Worm (Caenorhabditis elegans) whole organism, L4 larva: Measurements from ENCODE around the gene che-10.

ENCODE experiments used
- D1046.2 ChIP-seq: fragments of 200-800 bp; sonication (Bioruptor generic); IDR thresholded peaks from 2 replicates; pipeline ENCODE4 v1.3.6; 2022; ENCODE audit warnings: missing genetic modification characterization, missing compliant biosample characterization
- F10B5.3 ChIP-seq: sonication (generic microtip); optimal IDR thresholded peaks from 2 replicates; lab custom pipeline; 2016; ENCODE audit warnings: mild to moderate bottlenecking, missing genetic modification characterization, missing compliant biosample characterization
- ZK337.2 ChIP-seq: fragments of 200-800 bp; sonication (Bioruptor generic); IDR thresholded peaks from 2 replicates; pipeline ENCODE4 v1.3.6; 2022; ENCODE audit warnings: missing genetic modification reagents, missing genetic modification characterization, missing compliant biosample characterization
- aha-1 ChIP-seq: fragments of 150-350 bp; peaks from one replicate; lab custom pipeline; 2014; ENCODE audit warnings: missing biosample characterization, missing genetic modification characterization
- ama-1 ChIP-seq: fragments of 150-350 bp; optimal IDR thresholded peaks from 2 replicates; lab custom pipeline; 2014; ENCODE audit warnings: inconsistent platforms, mixed read lengths
- arid-1 ChIP-seq: fragments of 200-800 bp; sonication (Bioruptor generic); conservative IDR thresholded peaks from 2 replicates; pipeline ENCODE4 v1.3.6; 2022; ENCODE audit warnings: missing genetic modification reagents, missing genetic modification characterization, missing compliant biosample characterization
- attf-4 ChIP-seq: sonication (generic microtip); optimal IDR thresholded peaks from 3 replicates; lab custom pipeline; 2017; ENCODE audit warnings: missing biosample characterization, missing genetic modification characterization
- ceh-20 ChIP-seq: fragments of 200-800 bp; sonication (Bioruptor generic); IDR thresholded peaks from 2 replicates; pipeline ENCODE4 v1.3.6; 2022; ENCODE audit warnings: missing genetic modification reagents, missing genetic modification characterization, missing compliant biosample characterization
- ceh-32 ChIP-seq: sonication (generic microtip); optimal IDR thresholded peaks from 2 replicates; lab custom pipeline; 2016; ENCODE audit warnings: mild to moderate bottlenecking, missing genetic modification characterization, missing compliant biosample characterization; ENCODE audit not compliant: poor library complexity
- ceh-44 ChIP-seq: fragments of 200-800 bp; sonication (Bioruptor generic); IDR thresholded peaks from 2 replicates; pipeline ENCODE4 v1.3.6; 2022; ENCODE audit warnings: missing genetic modification reagents, missing genetic modification characterization, missing compliant biosample characterization
- cey-2 ChIP-seq: sonication (generic microtip); optimal IDR thresholded peaks from 3 replicates; lab custom pipeline; 2017; ENCODE audit warnings: missing genetic modification characterization, mild to moderate bottlenecking, missing compliant biosample characterization, antibody characterized with exemption, borderline replicate concordance; ENCODE audit not compliant: insufficient read depth
- ctbp-1 ChIP-seq: fragments of 200-800 bp; sonication (Bioruptor generic); IDR thresholded peaks from 2 replicates; pipeline ENCODE4 v1.3.6; 2022; ENCODE audit warnings: missing genetic modification reagents, missing genetic modification characterization, missing compliant biosample characterization
- daf-16 ChIP-seq, 3 experiments: sonication (generic microtip); optimal IDR thresholded peaks; 2 replicates each; lab custom pipeline; 2016 to 2017; ENCODE audit warnings: missing genetic modification characterization in 3 of 3, missing genetic modification reagents in 3 of 3, mild to moderate bottlenecking in 2 of 3, missing compliant biosample characterization in 2 of 3, missing biosample characterization in 1 of 3, moderate library complexity in 1 of 3
- dpl-1 ChIP-seq: fragments of 150-350 bp; optimal IDR thresholded peaks from 2 replicates; lab custom pipeline; 2014; ENCODE audit warnings: missing biosample characterization, missing genetic modification reagents, missing genetic modification characterization
- egl-43 ChIP-seq: fragments of 200-800 bp; sonication (Bioruptor generic); IDR thresholded peaks from 2 replicates; pipeline ENCODE4 v1.3.6; 2022; ENCODE audit warnings: missing genetic modification reagents, missing genetic modification characterization, missing compliant biosample characterization
- gei-8 ChIP-seq: fragments of 200-800 bp; sonication (Bioruptor generic); optimal IDR thresholded peaks from 2 replicates; lab custom pipeline; 2018; ENCODE audit warnings: mild to moderate bottlenecking, missing genetic modification characterization, missing compliant biosample characterization
- hif-1 ChIP-seq, 2 experiments: sonication (generic microtip); optimal IDR thresholded peaks; 2 replicates each; lab custom pipeline; 2016 to 2017; ENCODE audit warnings: missing compliant biosample characterization in 2 of 2, missing genetic modification characterization in 2 of 2, missing genetic modification reagents in 2 of 2, missing genotype in 2 of 2, mild to moderate bottlenecking in 1 of 2
- lim-7 ChIP-seq: fragments of 200-800 bp; sonication (Bioruptor generic); IDR thresholded peaks from 2 replicates; pipeline ENCODE4 v1.3.6; 2022; ENCODE audit warnings: missing genetic modification characterization, missing compliant biosample characterization
- lin-1 ChIP-seq: fragments of 200-800 bp; sonication (Bioruptor generic); IDR thresholded peaks from 2 replicates; pipeline ENCODE4 v1.3.6; 2022; ENCODE audit warnings: missing genetic modification reagents, missing genetic modification characterization, missing compliant biosample characterization
- lin-15B ChIP-seq: fragments of 150-350 bp; sonication (generic microtip); optimal IDR thresholded peaks from 3 replicates; lab custom pipeline; 2014; ENCODE audit warnings: missing biosample characterization, missing genetic modification characterization
- lin-29 ChIP-seq: fragments of 200-800 bp; sonication (Bioruptor generic); IDR thresholded peaks from 2 replicates; pipeline ENCODE4 v1.3.6; 2022; ENCODE audit warnings: missing genetic modification reagents, missing genetic modification characterization, missing compliant biosample characterization
- lin-38 ChIP-seq: fragments of 200-800 bp; sonication (Bioruptor generic); IDR thresholded peaks from 2 replicates; pipeline ENCODE4 v1.3.6; 2022; ENCODE audit warnings: missing genetic modification reagents, missing genetic modification characterization, missing compliant biosample characterization
- lin-39 ChIP-seq: fragments of 150-350 bp; optimal IDR thresholded peaks from 2 replicates; lab custom pipeline; 2014; ENCODE audit warnings: missing biosample characterization, missing genetic modification reagents, missing genetic modification characterization
- lsy-2 ChIP-seq, 2 experiments: fragments of 150-350 bp in 1 of 2; sonication (generic microtip) in 1 of 2; optimal IDR thresholded peaks; 2 replicates each; lab custom pipeline; 2014 to 2017; ENCODE audit warnings: missing biosample characterization in 2 of 2, missing genetic modification characterization in 2 of 2
- madf-5 ChIP-seq, 2 experiments: fragments of 200-800 bp; sonication (Bioruptor generic); IDR thresholded peaks; 2 replicates each; pipeline ENCODE4 v1.3.6; 2022; ENCODE audit warnings: missing compliant biosample characterization in 2 of 2, missing genetic modification characterization in 2 of 2
- madf-9 ChIP-seq: fragments of 200-800 bp; sonication (Bioruptor generic); conservative IDR thresholded peaks from 2 replicates; pipeline ENCODE4 v1.3.6; 2022; ENCODE audit warnings: missing genetic modification reagents, missing genetic modification characterization, missing compliant biosample characterization
- mdl-1 ChIP-seq, 2 experiments: fragments of 150-350 bp in 1 of 2; sonication (generic microtip) in 1 of 2; optimal IDR thresholded peaks; 2 replicates each; lab custom pipeline; 2014 to 2017; ENCODE audit warnings: missing biosample characterization in 2 of 2, missing genetic modification characterization in 2 of 2
- mxl-3 ChIP-seq: fragments of 200-800 bp; sonication (Bioruptor generic); optimal IDR thresholded peaks from 2 replicates; lab custom pipeline; 2018; ENCODE audit warnings: mild to moderate bottlenecking, missing genetic modification characterization, missing compliant biosample characterization
- nhr-10 ChIP-seq: fragments of 150-350 bp; optimal IDR thresholded peaks from 2 replicates; lab custom pipeline; 2014; ENCODE audit warnings: missing biosample characterization, missing genetic modification characterization
- nhr-11 ChIP-seq: fragments of 150-350 bp; optimal IDR thresholded peaks from 2 replicates; lab custom pipeline; 2014; ENCODE audit warnings: missing biosample characterization, missing genetic modification characterization
- nhr-111 ChIP-seq: fragments of 200-800 bp; sonication (Bioruptor generic); optimal IDR thresholded peaks from 2 replicates; lab custom pipeline; 2018; ENCODE audit warnings: mild to moderate bottlenecking, missing genetic modification characterization, missing compliant biosample characterization
- tag-97 ChIP-seq: fragments of 200-800 bp; sonication (Bioruptor generic); IDR thresholded peaks from 2 replicates; pipeline ENCODE4 v1.3.6; 2022; ENCODE audit warnings: missing genetic modification characterization, missing compliant biosample characterization
- tra-1 ChIP-seq: fragments of 200-800 bp; sonication (Bioruptor generic); IDR thresholded peaks from 2 replicates; pipeline ENCODE4 v1.3.6; 2022; ENCODE audit warnings: missing genetic modification reagents, missing genetic modification characterization, missing compliant biosample characterization
- zip-11 ChIP-seq: fragments of 200-800 bp; sonication (Bioruptor generic); IDR thresholded peaks from 2 replicates; pipeline ENCODE4 v1.3.6; 2022; ENCODE audit warnings: missing genetic modification characterization, missing compliant biosample characterization
- zip-2 ChIP-seq: fragments of 150-350 bp; optimal IDR thresholded peaks from 2 replicates; lab custom pipeline; 2014; ENCODE audit warnings: missing biosample characterization, missing genetic modification characterization
- ztf-11 ChIP-seq: fragments of 150-350 bp; optimal IDR thresholded peaks from 2 replicates; lab custom pipeline; 2014; ENCODE audit warnings: missing biosample characterization, missing genetic modification characterization
- ztf-7 ChIP-seq: fragments of 150-350 bp; optimal IDR thresholded peaks from 2 replicates; lab custom pipeline; 2014; ENCODE audit warnings: missing biosample characterization, missing genetic modification characterization

Gene che-10

ce11 chrII:4603035-4603434 is 35.1 kb downstream of the che-10 start, which contains the start of gene F35D11.4 (continued):
- TF ChIP-seq madf-9 (GFP tag; lab: Robert Waterston, UW), result peak; percentile 65
- no peak for TF ChIP-seq lin-15B (tag; lab: Kevin White, UChicago)
- 0 out of 2 replicates have a peak, but pooled peaks have one; percentile 55 for TF ChIP-seq tag-97 (GFP tag; lab: Robert Waterston, UW)
- 0 out of 2 replicates have a peak, but pooled peaks have one; percentile 35 for TF ChIP-seq tra-1 (GFP tag; lab: Robert Waterston, UW)
- peak in 1 of 2 experiments; percentile 89 for TF ChIP-seq hif-1 (tag; optimal IDR thresholded peaks at IDR 0.05; lab: Kevin White, UChicago)
- peak; percentile 99 for TF ChIP-seq aha-1 (tag; lab: Kevin White, UChicago)
- TF ChIP-seq attf-4 (tag; lab: Kevin White, UChicago), result no peak
- peak; percentile 65 for TF ChIP-seq lin-38
- TF ChIP-seq ceh-44 (GFP tag; lab: Robert Waterston, UW), result peak; percentile 33; the same call in 1 of the 2 replicates
- TF ChIP-seq ZK337.2 (GFP tag; lab: Robert Waterston, UW), result peak; percentile 95
- no peak for TF ChIP-seq gei-8
- TF ChIP-seq ceh-20 (GFP tag; lab: Robert Waterston, UW), result peak; percentile 56; the same call in 1 of the 2 replicates
- peak in 1 of 2 experiments; percentile 7 for TF ChIP-seq mdl-1 (tag; optimal IDR thresholded peaks at IDR 0.05; lab: Kevin White, UChicago)
- TF ChIP-seq nhr-11, result peak; percentile 15
- TF ChIP-seq, all 104 proteins: peak for 36

ce11 chrII:4602533-4602932 is 35.6 kb downstream of the che-10 start, which contains the start of gene coa-3:
coa-3 (minus strand) TSS chrII:4602633.
- TF ChIP-seq arid-1 (GFP tag; lab: Robert Waterston, UW) (no peak), lsy-2 (tag; optimal IDR thresholded peaks at IDR 0.05; lab: Kevin White, UChicago) (no peak), ZK337.2 (GFP tag; lab: Robert Waterston, UW) (no peak), cey-2 (tag; lab: Kevin White, UChicago) (no peak), mxl-3 (GFP tag; lab: Kevin White, UChicago) (no peak), ceh-32 (tag; lab: Kevin White, UChicago) (no peak), daf-16 (GFP tag; optimal IDR thresholded peaks at IDR 0.05; lab: Kevin White, UChicago) (no peak), daf-16 (tag; optimal IDR thresholded peaks at IDR 0.05; lab: Kevin White, UChicago) (no peak), ztf-7 (tag; lab: Kevin White, UChicago) (no peak), nhr-10 (no peak), nhr-111 (GFP tag; lab: Kevin White, UChicago) (no peak), madf-5 (GFP tag; IDR thresholded peaks at IDR 0.05; lab: Robert Waterston, UW) (no peak), D1046.2 (GFP tag; lab: Robert Waterston, UW) (no peak), lin-39 (tag; lab: Kevin White, UChicago) (no peak), madf-9 (GFP tag; lab: Robert Waterston, UW) (no peak)

- no peak for TF ChIP-seq F10B5.3 (tag; lab: Kevin White, UChicago)
- TF ChIP-seq zip-11 (GFP tag; lab: Robert Waterston, UW), result no peak
- no peak for TF ChIP-seq ctbp-1
- TF ChIP-seq ama-1 (lab: Kevin White, UChicago), result no peak
- TF ChIP-seq, all 104 proteins: peak for 0
Measured at ce11 chrII:4601256-4601655, 36.9 kb downstream of the che-10 start, which contains the start of gene ipla-1. ipla-1 (minus strand) TSS chrII:4601356.

DNA sequence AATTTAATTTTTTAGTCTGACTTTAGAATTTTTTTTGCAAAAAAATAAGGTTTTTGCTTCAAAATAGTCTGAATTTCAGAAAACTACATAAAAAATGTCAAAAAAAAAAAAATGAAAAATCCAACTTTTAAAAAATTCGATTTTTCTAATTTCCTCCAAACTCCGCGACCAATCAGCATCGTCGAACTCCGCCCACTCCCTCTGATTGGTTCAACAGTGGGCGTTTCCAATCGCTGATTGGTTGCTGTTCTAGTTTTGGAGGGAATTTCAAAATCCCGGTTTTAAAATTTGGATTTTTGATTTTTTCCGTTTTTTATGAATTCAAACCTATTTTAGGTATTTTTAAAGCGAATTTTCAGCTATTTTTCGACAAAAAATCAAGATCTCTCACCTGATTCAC is 37.3 kb downstream of the che-10 start:
- TF ChIP-seq nhr-11 (no peak), lim-7 (GFP tag; lab: Robert Waterston, UW) (no peak), egl-43 (GFP tag; lab: Robert Waterston, UW) (no peak), lin-29 (no peak), dpl-1 (GFP tag; lab: Kevin White, UChicago) (no peak), ztf-11 (tag; lab: Kevin White, UChicago) (no peak), madf-9 (GFP tag; lab: Robert Waterston, UW) (no peak), zip-2 (tag; lab: Kevin White, UChicago) (no peak), nhr-10 (no peak), lin-1 (no peak)
